Worm (Caenorhabditis elegans): ENCODE data around the gene H14N18.2.
A peak's percentile ranks its signal among the peaks of the same experiment; 100 is the strongest.

Gene H14N18.2

ce11 chrV:8935104-8935503, 2.7 kb downstream of the H14N18.2 start (continued):
- no peak for TF ChIP-seq cebp-1 (GFP tag; IDR thresholded peaks at IDR 0.05)
- peak; percentile 15 for TF ChIP-seq cebp-1 (tag; optimal IDR thresholded peaks at IDR 0.05)
- no peak for TF ChIP-seq aptf-3 (GFP tag; IDR thresholded peaks at IDR 0.05)
- TF ChIP-seq egl-44 (GFP tag; IDR thresholded peaks at IDR 0.05) = no peak
- no peak for TF ChIP-seq zim-3 (tag; optimal IDR thresholded peaks at IDR 0.05)
- no peak for TF ChIP-seq F39B2.1 (GFP tag; IDR thresholded peaks at IDR 0.05)
- TF ChIP-seq him-1 (tag; optimal IDR thresholded peaks at IDR 0.05) = no peak
- TF ChIP-seq lin-54 (GFP tag; optimal IDR thresholded peaks at IDR 0.05) = peak; percentile 5
- TF ChIP-seq ztf-18 (tag; optimal IDR thresholded peaks at IDR 0.05) = no peak
- TF ChIP-seq lin-35 (GFP tag; optimal IDR thresholded peaks at IDR 0.05) = no peak
- TF ChIP-seq ztf-6 (GFP tag; IDR thresholded peaks at IDR 0.05) = no peak
- TF ChIP-seq tbx-9 (tag; optimal IDR thresholded peaks at IDR 0.05; ENCODE audit: borderline replicate concordance) = no peak
- no peak for TF ChIP-seq madf-8 (GFP tag; conservative IDR thresholded peaks at IDR 0.05)
- no peak for TF ChIP-seq repo-1 (tag; optimal IDR thresholded peaks at IDR 0.05)
- TF ChIP-seq Y67H2A.10 (GFP tag; conservative IDR thresholded peaks at IDR 0.05) = no peak
- TF ChIP-seq lag-1 (GFP tag; IDR thresholded peaks at IDR 0.05) = no peak
- TF ChIP-seq sdz-38 (tag; optimal IDR thresholded peaks at IDR 0.05) = no peak
- TF ChIP-seq let-607 (tag; optimal IDR thresholded peaks at IDR 0.05) = no peak
- 0 out of 2 replicates have a peak, but pooled peaks have one; percentile 16 for TF ChIP-seq attf-6 (GFP tag; IDR thresholded peaks at IDR 0.05)
- TF ChIP-seq madf-3 (GFP tag; IDR thresholded peaks at IDR 0.05) = no peak
- no peak for TF ChIP-seq ztf-22 (GFP tag; optimal IDR thresholded peaks at IDR 0.05)

ce11 chrV:8936184-8936589, 3.8 kb downstream of the H14N18.2 start, which contains the start of gene unc-23:
TSS of gene unc-23 (plus strand) at chrV:8936359.
- TF ChIP-seq attf-5 (GFP tag; optimal IDR thresholded peaks at IDR 0.05) = peak; percentile 81
- peak; percentile 89 for TF ChIP-seq zfh-2 (GFP tag; conservative IDR thresholded peaks at IDR 0.05)
- peak; percentile 90 for TF ChIP-seq ztf-26 (tag; optimal IDR thresholded peaks at IDR 0.05)
- TF ChIP-seq gei-17 (GFP tag; optimal IDR thresholded peaks at IDR 0.05) = peak; percentile 81
- TF ChIP-seq Y56A3A.18 (GFP tag; IDR thresholded peaks at IDR 0.05) = no peak
- no peak for TF ChIP-seq sea-2 (GFP tag; IDR thresholded peaks at IDR 0.05)
- TF ChIP-seq madf-8 (GFP tag; conservative IDR thresholded peaks at IDR 0.05) = no peak
- no peak for TF ChIP-seq athp-1 (tag; optimal IDR thresholded peaks at IDR 0.05)
- peak; percentile 98 for TF ChIP-seq hsf-1 (GFP tag; IDR thresholded peaks at IDR 0.05)
- TF ChIP-seq snpc-4 (GFP tag; optimal IDR thresholded peaks at IDR 0.05) = no peak
- peak in 3 of 4 experiments; percentile 36 to 40 (median 39) for TF ChIP-seq snpc-4 (tag; optimal IDR thresholded peaks at IDR 0.05)
- peak; percentile 66 for TF ChIP-seq C06A6.2 (GFP tag; conservative IDR thresholded peaks at IDR 0.05)
- TF ChIP-seq ceh-79 (tag; optimal IDR thresholded peaks at IDR 0.05) = peak; percentile 81
- no peak for TF ChIP-seq F33H1.4 (GFP tag; IDR thresholded peaks at IDR 0.05)
- peak; percentile 54 for TF ChIP-seq ama-1 (optimal IDR thresholded peaks at IDR 0.05)
- TF ChIP-seq ama-1 (GFP tag; optimal IDR thresholded peaks at IDR 0.05) = no peak
- TF ChIP-seq nhr-80 (tag; optimal IDR thresholded peaks at IDR 0.05) = peak; percentile 76
- peak; percentile 64 for TF ChIP-seq rpc-1 (optimal IDR thresholded peaks at IDR 0.05)
- TF ChIP-seq rpc-1 (tag; optimal IDR thresholded peaks at IDR 0.05) = no peak
- TF ChIP-seq ZK185.1 (tag; optimal IDR thresholded peaks at IDR 0.05; ENCODE audit: poor library complexity, severe bottlenecking) = peak; percentile 71
- TF ChIP-seq xnd-1 (tag; optimal IDR thresholded peaks at IDR 0.05) = no peak
- no peak for TF ChIP-seq F52B5.7 (tag; optimal IDR thresholded peaks at IDR 0.05)
- TF ChIP-seq tbx-9 (tag; optimal IDR thresholded peaks at IDR 0.05; ENCODE audit: borderline replicate concordance) = no peak
- peak; percentile 56 for TF ChIP-seq K12H6.12 (tag; optimal IDR thresholded peaks at IDR 0.05)
- peak; percentile 85 for TF ChIP-seq hmg-1.2 (GFP tag; IDR thresholded peaks at IDR 0.05)
- TF ChIP-seq rcor-1 (GFP tag; IDR thresholded peaks at IDR 0.05) = peak; percentile 62
- TF ChIP-seq dox-1 (GFP tag; IDR thresholded peaks at IDR 0.05) = peak; percentile 64
- peak; percentile 81 for TF ChIP-seq ekl-4 (GFP tag; IDR thresholded peaks at IDR 0.05)
- TF ChIP-seq egl-18 (GFP tag; IDR thresholded peaks at IDR 0.05) = 0 out of 2 replicates have a peak, but pooled peaks have one; percentile 54
- TF ChIP-seq F22D6.2 (tag; optimal IDR thresholded peaks at IDR 0.05) = peak; percentile 60
- peak; percentile 87 for TF ChIP-seq unc-62 (GFP tag; optimal IDR thresholded peaks at IDR 0.05)
- peak; percentile 84 for TF ChIP-seq Y53G8AR.9 (GFP tag; conservative IDR thresholded peaks at IDR 0.05)

Measured in whole organism, young adult.